Worm (Caenorhabditis elegans) whole organism, L1 larva: Measurements from ENCODE around the gene set-3.

Experiments
- aly-2 ChIP-seq: fragments of 150-350 bp; optimal IDR thresholded peaks from 2 replicates; lab custom pipeline; 2014; ENCODE audit warnings: missing biosample characterization, missing genetic modification characterization
- blmp-1 ChIP-seq: fragments of 150-350 bp; optimal IDR thresholded peaks from 2 replicates; lab custom pipeline; 2014; ENCODE audit warnings: missing biosample characterization, missing genetic modification characterization
- ceh-63 ChIP-seq: fragments of 200-800 bp; sonication (Bioruptor generic); optimal IDR thresholded peaks from 2 replicates; lab custom pipeline; 2018; ENCODE audit warnings: mild to moderate bottlenecking, missing genetic modification characterization, missing compliant biosample characterization
- ceh-8 ChIP-seq: fragments of 200-800 bp; sonication (Bioruptor generic); optimal IDR thresholded peaks from 2 replicates; lab custom pipeline; 2018; ENCODE audit warnings: mild to moderate bottlenecking, missing genetic modification characterization, moderate library complexity, missing compliant biosample characterization
- ceh-82 ChIP-seq, 3 experiments: fragments of 150-350 bp in 1 of 3; sonication (generic microtip) in 2 of 3; optimal IDR thresholded peaks; 2 replicates each; lab custom pipeline; 2014 to 2017; ENCODE audit warnings: missing biosample characterization in 3 of 3, missing genetic modification characterization in 3 of 3
- ceh-88 ChIP-seq: fragments of 200-800 bp; sonication (Bioruptor generic); IDR thresholded peaks from 2 replicates; pipeline ENCODE4 v1.3.6; 2022; ENCODE audit warnings: missing genetic modification characterization, missing compliant biosample characterization
- ceh-90 ChIP-seq: sonication (generic microtip); optimal IDR thresholded peaks from 2 replicates; lab custom pipeline; 2016; ENCODE audit warnings: missing genetic modification characterization, missing compliant biosample characterization
- dpl-1 ChIP-seq, 3 experiments: fragments of 150-350 bp in 2 of 3; sonication (generic microtip) in 1 of 3; optimal IDR thresholded peaks; 2 replicates each; lab custom pipeline; 2014 to 2017; ENCODE audit warnings: missing biosample characterization in 3 of 3, missing genetic modification characterization in 3 of 3, missing genetic modification reagents in 3 of 3
- efl-1 ChIP-seq, 4 experiments: fragments of 150-350 bp; optimal IDR thresholded peaks in 3 of 4; peaks in 1 of 4; 1 replicate in 1 of 4; 2 replicates in 3 of 4; lab custom pipeline; 2014; ENCODE audit warnings: missing biosample characterization in 2 of 4, missing genetic modification characterization in 2 of 4, missing genetic modification reagents in 2 of 4
- egl-27 ChIP-seq, 2 experiments: fragments of 150-350 bp in 1 of 2; sonication (generic microtip); optimal IDR thresholded peaks; 3 replicates each; lab custom pipeline; 2017 to 2018; ENCODE audit warnings: missing biosample characterization in 2 of 2, missing genetic modification characterization in 2 of 2, missing genetic modification reagents in 2 of 2
- elt-3 ChIP-seq, 6 experiments: fragments of 150-350 bp in 1 of 6; sonication (generic microtip); optimal IDR thresholded peaks; 2 replicates each; lab custom pipeline; 2017 to 2018; ENCODE audit warnings: missing biosample characterization in 6 of 6, missing genetic modification characterization in 6 of 6, inconsistent platforms in 1 of 6
- fkh-10 ChIP-seq: sonication (generic microtip); optimal IDR thresholded peaks from 2 replicates; lab custom pipeline; 2017; ENCODE audit warnings: missing biosample characterization, missing genetic modification reagents, missing genetic modification characterization
- fkh-4 ChIP-seq: sonication (generic microtip); optimal IDR thresholded peaks from 2 replicates; lab custom pipeline; 2016; ENCODE audit warnings: missing compliant biosample characterization, missing genetic modification characterization, borderline replicate concordance
- fos-1 ChIP-seq: fragments of 150-350 bp; optimal IDR thresholded peaks from 2 replicates; lab custom pipeline; 2014; ENCODE audit warnings: missing biosample characterization, missing genetic modification characterization
- grh-1 ChIP-seq: fragments of 200-800 bp; sonication (Bioruptor generic); IDR thresholded peaks from 2 replicates; pipeline ENCODE4 v1.3.6; 2022; ENCODE audit warnings: missing genetic modification reagents, missing genetic modification characterization, missing compliant biosample characterization
- hlh-4 ChIP-seq: sonication (generic microtip); optimal IDR thresholded peaks from 2 replicates; lab custom pipeline; 2016; ENCODE audit warnings: mild to moderate bottlenecking, missing genetic modification characterization, missing compliant biosample characterization
- hpl-2 ChIP-seq: fragments of 150-350 bp; optimal IDR thresholded peaks from 2 replicates; lab custom pipeline; 2014; ENCODE audit warnings: missing biosample characterization, missing genetic modification reagents, missing genetic modification characterization
- irx-1 ChIP-seq: sonication (generic microtip); optimal IDR thresholded peaks from 2 replicates; lab custom pipeline; 2016; ENCODE audit warnings: missing genetic modification characterization, missing compliant biosample characterization
- jun-1 ChIP-seq: fragments of 150-350 bp; optimal IDR thresholded peaks from 2 replicates; lab custom pipeline; 2014; ENCODE audit warnings: missing biosample characterization, missing genetic modification reagents, missing genetic modification characterization
- lin-13 ChIP-seq: fragments of 150-350 bp; optimal IDR thresholded peaks from 2 replicates; lab custom pipeline; 2014; ENCODE audit warnings: missing biosample characterization, missing genetic modification reagents, missing genetic modification characterization
- lin-14 ChIP-seq: fragments of 200-800 bp; sonication (Bioruptor generic); optimal IDR thresholded peaks from 2 replicates; lab custom pipeline; 2018; ENCODE audit warnings: mild to moderate bottlenecking, missing genetic modification characterization, moderate library complexity, missing compliant biosample characterization
- lin-35 ChIP-seq, 2 experiments: fragments of 150-350 bp; optimal IDR thresholded peaks; 2 replicates each; lab custom pipeline; 2014; ENCODE audit warnings: missing biosample characterization in 2 of 2, missing genetic modification characterization in 2 of 2, missing genetic modification reagents in 2 of 2
- lsy-2 ChIP-seq, 2 experiments: fragments of 150-350 bp; optimal IDR thresholded peaks; 2 replicates each; lab custom pipeline; 2014; ENCODE audit warnings: missing biosample characterization in 2 of 2, missing genetic modification characterization in 2 of 2
- mab-9 ChIP-seq: fragments of 200-800 bp; sonication (Bioruptor generic); IDR thresholded peaks from 2 replicates; pipeline ENCODE4 v1.3.6; 2022; ENCODE audit warnings: missing genetic modification reagents, missing genetic modification characterization, missing compliant biosample characterization
- mdl-1 ChIP-seq, 2 experiments: fragments of 150-350 bp; optimal IDR thresholded peaks; 2 replicates each; lab custom pipeline; 2014 to 2017; ENCODE audit warnings: missing biosample characterization in 2 of 2, missing genetic modification characterization in 2 of 2, inconsistent platforms in 1 of 2
- mep-1 ChIP-seq: fragments of 150-350 bp; optimal IDR thresholded peaks from 2 replicates; lab custom pipeline; 2014; ENCODE audit warnings: missing biosample characterization, missing genetic modification characterization
- nhr-11 ChIP-seq: fragments of 150-350 bp; optimal IDR thresholded peaks from 2 replicates; lab custom pipeline; 2014; ENCODE audit warnings: missing biosample characterization, missing genetic modification characterization
- nhr-20 ChIP-seq: sonication (generic microtip); optimal IDR thresholded peaks from 2 replicates; lab custom pipeline; 2016; ENCODE audit warnings: mild to moderate bottlenecking, missing genetic modification characterization, missing compliant biosample characterization
- nhr-28 ChIP-seq: fragments of 150-350 bp; optimal IDR thresholded peaks from 2 replicates; lab custom pipeline; 2014; ENCODE audit warnings: missing biosample characterization, missing genetic modification characterization
- nhr-85 ChIP-seq: sonication (generic microtip); peaks from one replicate; lab custom pipeline; 2016; ENCODE audit warnings: missing genetic modification characterization, inconsistent platforms, missing compliant biosample characterization
- pax-3 ChIP-seq: fragments of 200-800 bp; sonication (Bioruptor generic); optimal IDR thresholded peaks from 2 replicates; lab custom pipeline; 2018; ENCODE audit warnings: mild to moderate bottlenecking, missing genetic modification characterization, moderate library complexity, missing compliant biosample characterization
- rnt-1 ChIP-seq: sonication (generic microtip); optimal IDR thresholded peaks from 2 replicates; lab custom pipeline; 2016; ENCODE audit warnings: mild to moderate bottlenecking, missing genetic modification characterization, moderate library complexity, missing compliant biosample characterization
- skn-1 ChIP-seq: fragments of 150-350 bp; optimal IDR thresholded peaks from 2 replicates; lab custom pipeline; 2014; ENCODE audit warnings: missing biosample characterization, missing genetic modification characterization
- snu-23 ChIP-seq: sonication (generic microtip); optimal IDR thresholded peaks from 2 replicates; lab custom pipeline; 2016; ENCODE audit warnings: missing genetic modification characterization, missing compliant biosample characterization
- tlp-1 ChIP-seq: fragments of 150-350 bp; optimal IDR thresholded peaks from 2 replicates; lab custom pipeline; 2014; ENCODE audit warnings: missing biosample characterization, missing genetic modification characterization
- unc-86 ChIP-seq: sonication (generic microtip); optimal IDR thresholded peaks from 2 replicates; lab custom pipeline; 2016; ENCODE audit warnings: missing genetic modification characterization, missing compliant biosample characterization
- unc-98 ChIP-seq: fragments of 200-800 bp; sonication (Bioruptor generic); IDR thresholded peaks from 2 replicates; pipeline ENCODE4 v1.3.6; 2022; ENCODE audit warnings: missing genetic modification characterization, missing compliant biosample characterization
- zip-4 ChIP-seq: fragments of 200-800 bp; sonication (Bioruptor generic); optimal IDR thresholded peaks from 2 replicates; lab custom pipeline; 2018; ENCODE audit warnings: mild to moderate bottlenecking, missing genetic modification characterization, moderate library complexity, missing compliant biosample characterization

The set-3 gene

ce11 chrIII:9734030-9734429 lies 39.7 kb upstream of the set-3 start (continued):
- no peak for TF ChIP-seq fkh-10 (GFP tag; lab: Kevin White, UChicago)
- no peak for TF ChIP-seq hlh-4 (tag; lab: Kevin White, UChicago)
- TF ChIP-seq unc-98 (GFP tag; lab: Robert Waterston, UW) = no peak
- TF ChIP-seq nhr-20 (tag; lab: Kevin White, UChicago) = no peak
- no peak for TF ChIP-seq fos-1 (tag; lab: Kevin White, UChicago)
- TF ChIP-seq blmp-1 = peak; percentile 67
- TF ChIP-seq ceh-8 = no peak
- TF ChIP-seq fkh-4 (tag; lab: Kevin White, UChicago) = no peak
- TF ChIP-seq egl-27 (tag; optimal IDR thresholded peaks at IDR 0.05; lab: Kevin White, UChicago) = no peak
- no peak for TF ChIP-seq lin-13
- no peak for TF ChIP-seq tlp-1 (tag; lab: Kevin White, UChicago)
- no peak for TF ChIP-seq aly-2 (tag; lab: Kevin White, UChicago)
- no peak; the same call in 1 of the 2 replicates for TF ChIP-seq grh-1 (GFP tag; lab: Robert Waterston, UW)
- no peak for TF ChIP-seq unc-86 (tag; lab: Kevin White, UChicago)
- no peak for TF ChIP-seq ceh-82 (tag; optimal IDR thresholded peaks at IDR 0.05; lab: Kevin White, UChicago)
- no peak for TF ChIP-seq zip-4 (GFP tag; lab: Kevin White, UChicago)
- TF ChIP-seq ceh-88 (GFP tag; lab: Robert Waterston, UW) = no peak
- no peak for TF ChIP-seq mab-9 (GFP tag; lab: Robert Waterston, UW)
- TF ChIP-seq lin-35 (GFP tag; optimal IDR thresholded peaks at IDR 0.05; lab: Kevin White, UChicago) = no peak
- no peak for TF ChIP-seq mdl-1 (tag; optimal IDR thresholded peaks at IDR 0.05; lab: Kevin White, UChicago)
- no peak for TF ChIP-seq jun-1 (tag; lab: Kevin White, UChicago)
- TF ChIP-seq skn-1 = no peak
- TF ChIP-seq ceh-90 (tag; lab: Kevin White, UChicago) = no peak
- no peak for TF ChIP-seq dpl-1 (GFP tag; optimal IDR thresholded peaks at IDR 0.05; lab: Kevin White, UChicago)
- TF ChIP-seq rnt-1 (tag; lab: Kevin White, UChicago) = peak; percentile 14
- TF ChIP-seq ceh-63 (GFP tag; lab: Kevin White, UChicago) = no peak
- no peak for TF ChIP-seq pax-3 (tag; lab: Kevin White, UChicago)

- TF ChIP-seq nhr-28 (tag; lab: Kevin White, UChicago) (no peak), elt-3 (tag; optimal IDR thresholded peaks at IDR 0.05; lab: Kevin White, UChicago) (peak in 1 of 6 experiments; percentile 27), mep-1 (tag; lab: Kevin White, UChicago) (peak; percentile 32), blmp-1 (peak; percentile 87), nhr-20 (tag; lab: Kevin White, UChicago) (peak; percentile 3), lin-14 (peak; percentile 64), snu-23 (GFP tag; lab: Kevin White, UChicago) (peak; percentile 22), hpl-2 (GFP tag; lab: Kevin White, UChicago) (no peak), nhr-11 (tag; lab: Kevin White, UChicago) (no peak), lin-35 (GFP tag; optimal IDR thresholded peaks at IDR 0.05; lab: Kevin White, UChicago) (peak in 1 of 2 experiments; percentile 26), irx-1 (tag; lab: Kevin White, UChicago) (no peak), efl-1 (optimal IDR thresholded peaks at IDR 0.05; lab: Kevin White, UChicago) (no peak), efl-1 (GFP tag; optimal IDR thresholded peaks at IDR 0.05 in 1 of 2; lab: Kevin White, UChicago) (no peak), fkh-10 (GFP tag; lab: Kevin White, UChicago) (no peak), lsy-2 (tag; optimal IDR thresholded peaks at IDR 0.05; lab: Kevin White, UChicago) (peak in 1 of 2 experiments; percentile 23), nhr-85 (tag; lab: Kevin White, UChicago) (peak; percentile 74)
These were observed 39.0 kb upstream of the set-3 start for ce11 chrIII:9733333-9733732.
